Comparison of ENCODE assay signal across 3 worm cellular contexts in the genomic region with DNA sequence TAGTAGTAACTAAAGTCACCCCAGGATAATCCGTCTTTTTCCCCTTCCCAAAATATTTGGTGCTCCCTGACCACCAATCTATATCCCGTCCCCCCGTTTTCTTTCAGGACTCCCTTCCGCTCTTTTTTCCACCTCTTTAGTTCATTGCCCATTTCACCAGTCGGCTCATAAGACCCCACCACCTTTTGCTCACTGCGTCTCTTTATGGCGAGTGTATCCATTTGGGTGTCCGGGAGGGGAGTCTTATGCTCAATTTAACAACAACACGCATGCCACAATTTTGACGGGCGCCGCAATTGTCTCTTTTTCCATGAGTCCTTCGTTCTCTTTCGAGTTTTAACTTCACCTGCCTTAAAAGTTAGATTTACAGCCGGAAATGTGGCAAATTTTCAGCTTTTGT.
TF ChIP-seq lines count a peak whose summit lies in the region.

No protein-coding gene starts in this region.

TF ChIP-seq in whole organism, L1 larva, 84 proteins besides CTCF, POLR2A, EP300 and RAD21 (continued from another document):
- TF ChIP-seq tbx-2 (tag; optimal IDR thresholded peaks at IDR 0.05; lab: Kevin White, UChicago) (peak; percentile 14), mep-1 (tag; optimal IDR thresholded peaks at IDR 0.05; lab: Kevin White, UChicago) (no peak), ceh-82 (tag; optimal IDR thresholded peaks at IDR 0.05; lab: Kevin White, UChicago) (peak in 1 of 3 experiments; percentile 39), snu-23 (GFP tag; optimal IDR thresholded peaks at IDR 0.05; lab: Kevin White, UChicago) (peak; percentile 15), elt-2 (tag; optimal IDR thresholded peaks at IDR 0.05; lab: Kevin White, UChicago) (no peak), fkh-4 (tag; optimal IDR thresholded peaks at IDR 0.05; lab: Kevin White, UChicago; ENCODE audit: borderline replicate concordance) (no peak), lin-14 (GFP tag; optimal IDR thresholded peaks at IDR 0.05; lab: Kevin White, UChicago) (peak; percentile 82), nhr-11 (tag; optimal IDR thresholded peaks at IDR 0.05; lab: Kevin White, UChicago) (no peak), aha-1 (tag; optimal IDR thresholded peaks at IDR 0.05; lab: Kevin White, UChicago) (no peak)
TF ChIP-seq in whole organism, L1 larva: peak in this region for 12.

TF ChIP-seq in whole organism, L4 larva, 104 proteins besides CTCF, POLR2A, EP300 and RAD21 (continued from another document):
- TF ChIP-seq F10B5.3 (tag; optimal IDR thresholded peaks at IDR 0.05; lab: Kevin White, UChicago) (no peak), lir-3 (tag; optimal IDR thresholded peaks at IDR 0.05; lab: Kevin White, UChicago) (no peak), mes-2 (tag; optimal IDR thresholded peaks at IDR 0.05; lab: Kevin White, UChicago; ENCODE audit: poor library complexity, severe bottlenecking) (peak; percentile 25), hlh-30 (tag; optimal IDR thresholded peaks at IDR 0.05; lab: Kevin White, UChicago; ENCODE audit: insufficient read depth) (peak; percentile 80), ceh-44 (GFP tag; IDR thresholded peaks at IDR 0.05; lab: Robert Waterston, UW) (no peak), cey-2 (tag; optimal IDR thresholded peaks at IDR 0.05; lab: Kevin White, UChicago; ENCODE audit: borderline replicate concordance, insufficient read depth) (no peak), T20F7.1 (GFP tag; optimal IDR thresholded peaks at IDR 0.05; lab: Kevin White, UChicago) (no peak), mdl-1 (tag; optimal IDR thresholded peaks at IDR 0.05; lab: Kevin White, UChicago) (peak in 1 of 2 experiments; percentile 9), nhr-41 (GFP tag; IDR thresholded peaks at IDR 0.05; lab: Robert Waterston, UW) (no peak), rbr-2 (tag; optimal IDR thresholded peaks at IDR 0.05; lab: Kevin White, UChicago) (peak; percentile 19)

TF ChIP-seq in whole organism, late embryonic, 69 proteins besides CTCF, POLR2A, EP300 and RAD21 (continued from another document):
- TF ChIP-seq hlh-13 (GFP tag; optimal IDR thresholded peaks at IDR 0.05; lab: Kevin White, UChicago) = no peak
- peak; percentile 82 for TF ChIP-seq ceh-31 (tag; optimal IDR thresholded peaks at IDR 0.05; lab: Kevin White, UChicago)
- TF ChIP-seq ceh-9 (tag; optimal IDR thresholded peaks at IDR 0.05; lab: Kevin White, UChicago) = no peak
- TF ChIP-seq madf-2 (tag; optimal IDR thresholded peaks at IDR 0.05; lab: Kevin White, UChicago) = no peak
- no peak for TF ChIP-seq ztf-16 (tag; optimal IDR thresholded peaks at IDR 0.05; lab: Kevin White, UChicago)
- TF ChIP-seq hlh-15 (tag; optimal IDR thresholded peaks at IDR 0.05; lab: Kevin White, UChicago) = no peak
- no peak for TF ChIP-seq ceh-19 (GFP tag; optimal IDR thresholded peaks at IDR 0.05; lab: Kevin White, UChicago)
- no peak for TF ChIP-seq hlh-8 (tag; optimal IDR thresholded peaks at IDR 0.05; lab: Kevin White, UChicago)
- TF ChIP-seq unc-86 (tag; optimal IDR thresholded peaks at IDR 0.05; lab: Kevin White, UChicago) = no peak
